Fruit fly (Drosophila melanogaster): ENCODE data around the gene CG8750.

Gene CG8750

DNA sequence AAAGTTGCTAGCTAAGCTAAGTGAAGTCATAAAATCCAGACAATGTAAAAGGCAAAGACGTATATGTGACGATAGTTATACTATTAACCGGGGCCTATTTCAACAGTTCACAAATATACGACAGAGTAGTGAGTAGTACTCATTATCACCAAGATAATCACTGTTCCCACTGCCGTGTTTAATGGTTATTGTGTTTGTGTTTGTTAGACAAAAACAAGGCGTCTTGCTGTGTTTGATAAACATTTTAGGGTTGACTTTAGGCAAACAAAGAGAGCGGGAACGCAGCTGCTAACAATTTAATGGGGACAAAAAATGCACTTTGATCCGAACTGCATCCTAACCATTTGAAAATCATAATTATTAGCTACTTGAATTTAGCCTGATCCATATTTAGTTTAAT lies 22.7 kb upstream of the CG8750 start:
- no peak for TF ChIP-seq HLH106 (tag; optimal IDR thresholded peaks at IDR 0.05)
- no peak for TF ChIP-seq dl (GFP tag; optimal IDR thresholded peaks at IDR 0.05; ENCODE audit: insufficient read depth in 1 of 2, partially characterized antibody in 2 of 2)
- no peak for TF ChIP-seq Abd-B (GFP tag; optimal IDR thresholded peaks at IDR 0.05)
- no peak for TF ChIP-seq Hr78 (GFP tag; optimal IDR thresholded peaks at IDR 0.05)
- no peak for TF ChIP-seq sage (GFP tag; optimal IDR thresholded peaks at IDR 0.05)
- no peak for TF ChIP-seq psq (GFP tag; optimal IDR thresholded peaks at IDR 0.05)
- no peak for TF ChIP-seq GATAd (GFP tag; optimal IDR thresholded peaks at IDR 0.05)
- TF ChIP-seq fru (GFP tag; optimal IDR thresholded peaks at IDR 0.05), result no peak
- no peak for TF ChIP-seq br (GFP tag; optimal IDR thresholded peaks at IDR 0.05)
- no peak for TF ChIP-seq Myc (optimal IDR thresholded peaks at IDR 0.05)
- no peak for TF ChIP-seq CrebA (GFP tag; optimal IDR thresholded peaks at IDR 0.05; ENCODE audit: borderline replicate concordance)
- no peak for TF ChIP-seq Dif (GFP tag; optimal IDR thresholded peaks at IDR 0.05; ENCODE audit: partially characterized antibody)
- TF ChIP-seq CG32264 (GFP tag; optimal IDR thresholded peaks at IDR 0.05), result no peak

DNA sequence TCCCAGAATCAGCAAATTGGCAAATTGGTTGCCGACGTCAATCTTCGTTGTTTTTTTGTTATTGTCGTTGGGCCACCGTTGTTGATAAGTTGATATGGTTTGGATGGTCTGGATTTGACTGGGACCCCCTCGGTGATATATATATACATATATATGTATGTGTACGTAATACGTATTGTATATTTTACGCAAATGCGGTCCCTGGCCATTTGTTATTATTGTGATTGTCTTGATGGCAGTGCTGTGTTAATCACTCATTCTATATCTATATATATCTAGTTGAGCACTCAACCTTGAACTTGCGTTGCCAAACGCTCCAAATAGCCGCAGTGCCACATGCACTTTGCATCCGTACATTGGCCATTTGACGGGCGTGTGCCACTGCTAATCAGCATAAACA lies 21.8 kb upstream of the CG8750 start:
- TF ChIP-seq Hr83 (GFP tag; optimal IDR thresholded peaks at IDR 0.05; ENCODE audit: poor library complexity, severe bottlenecking), result no peak
- no peak for TF ChIP-seq Rel (GFP tag; optimal IDR thresholded peaks at IDR 0.05)
- peak; percentile 52 for TF ChIP-seq Rel (tag; optimal IDR thresholded peaks at IDR 0.05)

DNA sequence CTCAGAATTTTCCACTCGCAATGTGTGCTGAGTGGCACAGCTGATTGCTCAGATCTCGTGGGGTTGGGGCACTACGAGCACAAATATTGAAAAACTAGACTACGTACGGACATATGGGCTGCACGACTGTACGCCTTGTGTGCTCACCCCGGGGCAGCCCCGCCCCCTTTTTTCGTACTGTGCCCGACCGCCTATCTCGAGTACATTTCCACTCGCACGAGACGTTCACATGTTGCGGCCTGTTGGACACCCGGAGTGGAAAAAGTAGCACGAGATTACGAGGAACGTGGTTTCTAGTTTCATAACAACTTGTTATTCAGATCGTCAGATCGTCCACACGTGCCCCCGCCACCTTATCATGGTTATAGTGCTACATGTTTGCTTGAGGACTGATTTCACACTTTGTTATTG lies 20.6 kb upstream of the CG8750 start:
- TF ChIP-seq Rel (GFP tag; optimal IDR thresholded peaks at IDR 0.05), result no peak
- no peak for TF ChIP-seq Rel (tag; optimal IDR thresholded peaks at IDR 0.05)
- TF ChIP-seq Hr83 (GFP tag; optimal IDR thresholded peaks at IDR 0.05; ENCODE audit: poor library complexity, severe bottlenecking), result no peak
- no peak for TF ChIP-seq sage (GFP tag; optimal IDR thresholded peaks at IDR 0.05)
- TF ChIP-seq Dfd (GFP tag; optimal IDR thresholded peaks at IDR 0.05), result no peak
- no peak for TF ChIP-seq psq (GFP tag; optimal IDR thresholded peaks at IDR 0.05)
- no peak for TF ChIP-seq Abd-B (GFP tag; optimal IDR thresholded peaks at IDR 0.05)
- TF ChIP-seq foxo (GFP tag; optimal IDR thresholded peaks at IDR 0.05), result no peak
- no peak for TF ChIP-seq brk (GFP tag; optimal IDR thresholded peaks at IDR 0.05)
- TF ChIP-seq br (GFP tag; optimal IDR thresholded peaks at IDR 0.05), result no peak
- no peak for TF ChIP-seq Dif (GFP tag; optimal IDR thresholded peaks at IDR 0.05; ENCODE audit: partially characterized antibody)
- TF ChIP-seq tai (GFP tag; optimal IDR thresholded peaks at IDR 0.05), result no peak

DNA sequence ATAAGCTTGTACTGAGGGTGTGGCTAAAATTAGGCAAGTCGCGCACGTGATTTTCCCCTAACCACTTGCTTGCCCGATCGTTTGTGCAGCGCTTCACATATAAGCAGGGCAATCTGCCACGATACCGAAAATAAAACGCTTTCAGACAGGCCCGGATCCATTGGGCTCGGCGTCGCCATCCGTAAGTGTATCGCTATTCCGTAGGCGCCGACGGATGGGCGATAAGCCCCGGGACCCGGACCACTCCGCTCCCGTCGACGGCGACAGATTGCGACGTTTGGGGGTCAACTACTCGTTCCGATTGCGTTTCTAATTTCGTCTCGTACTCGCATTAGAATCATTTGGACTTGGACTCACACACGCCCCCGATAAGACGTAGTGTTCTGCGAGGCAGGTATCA lies 19.6 kb upstream of the CG8750 start:
- TF ChIP-seq dsf (GFP tag; optimal IDR thresholded peaks at IDR 0.05; ENCODE audit: borderline replicate concordance), result no peak
- peak; percentile 57 for TF ChIP-seq ey (GFP tag; optimal IDR thresholded peaks at IDR 0.05)
- TF ChIP-seq OdsH (GFP tag; optimal IDR thresholded peaks at IDR 0.05), result peak; percentile 51
- no peak for TF ChIP-seq Rel (GFP tag; optimal IDR thresholded peaks at IDR 0.05)
- TF ChIP-seq Rel (tag; optimal IDR thresholded peaks at IDR 0.05), result peak; percentile 23
- peak; percentile 53 for TF ChIP-seq Dif (GFP tag; optimal IDR thresholded peaks at IDR 0.05; ENCODE audit: partially characterized antibody)
- peak; percentile 65 for TF ChIP-seq fru (GFP tag; optimal IDR thresholded peaks at IDR 0.05)
- TF ChIP-seq Hnf4 (GFP tag; optimal IDR thresholded peaks at IDR 0.05), result peak; percentile 37
- peak; percentile 64 for TF ChIP-seq h (GFP tag; optimal IDR thresholded peaks at IDR 0.05)
- no peak for TF ChIP-seq brk (GFP tag; optimal IDR thresholded peaks at IDR 0.05)
- TF ChIP-seq rgr (GFP tag; optimal IDR thresholded peaks at IDR 0.05), result peak; percentile 57
- TF ChIP-seq Sp1 (GFP tag; optimal IDR thresholded peaks at IDR 0.05), result peak; percentile 25
- peak; percentile 51 for TF ChIP-seq br (GFP tag; optimal IDR thresholded peaks at IDR 0.05)
- peak; percentile 28 for TF ChIP-seq HLH106 (tag; optimal IDR thresholded peaks at IDR 0.05)
- TF ChIP-seq Dfd (GFP tag; optimal IDR thresholded peaks at IDR 0.05), result no peak
- peak in 1 of 2 experiments; percentile 78 for TF ChIP-seq foxo (GFP tag; optimal IDR thresholded peaks at IDR 0.05)
- TF ChIP-seq Hr83 (GFP tag; optimal IDR thresholded peaks at IDR 0.05; ENCODE audit: poor library complexity, severe bottlenecking), result no peak
- TF ChIP-seq Mio (GFP tag; optimal IDR thresholded peaks at IDR 0.05), result peak; percentile 11
- peak; percentile 60 for TF ChIP-seq sv (GFP tag; optimal IDR thresholded peaks at IDR 0.05)
- peak; percentile 2 for TF ChIP-seq psq (GFP tag; optimal IDR thresholded peaks at IDR 0.05)

DNA sequence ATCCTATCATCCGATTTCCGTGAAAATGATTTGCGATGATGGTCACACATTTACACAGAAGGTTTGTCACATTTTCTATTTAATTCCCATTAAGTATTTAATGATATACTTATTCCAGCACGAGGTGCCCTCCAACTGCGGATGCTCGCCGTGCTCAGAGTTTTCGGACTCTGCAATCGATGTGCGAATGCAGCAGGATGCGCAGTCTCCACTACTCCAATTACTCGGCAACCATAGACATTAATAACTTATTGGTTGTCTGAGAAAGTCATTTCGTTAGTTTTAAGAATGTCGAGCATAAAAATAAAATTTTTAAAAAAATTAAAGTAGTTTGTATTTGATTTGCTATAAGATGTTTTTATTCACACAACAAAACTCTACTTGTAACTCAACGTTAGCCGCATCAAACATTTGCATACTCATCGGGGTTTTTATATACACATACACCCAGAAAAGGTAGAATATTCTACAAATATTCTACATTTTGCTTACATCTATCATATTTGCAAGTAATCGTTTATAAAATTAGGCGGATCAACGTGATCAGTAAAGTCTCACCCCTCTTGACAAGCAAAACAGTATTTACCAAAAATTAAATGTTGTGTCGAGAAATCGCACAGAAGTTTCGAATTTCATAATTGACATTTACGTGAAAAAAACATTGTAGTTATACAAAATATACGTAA lies 17.0 kb upstream of the CG8750 start:
- TF ChIP-seq Myc (optimal IDR thresholded peaks at IDR 0.05), result peak; percentile 49
- no peak for TF ChIP-seq Abd-B (GFP tag; optimal IDR thresholded peaks at IDR 0.05)

Data from whole organism, wandering third instar larva.